Worm (Caenorhabditis elegans) whole organism, midembryonic: ENCODE measurements around the gene ceh-82.
"Not testable (repeated sequence)": the region's sequence is repeated elsewhere in the genome, so short reads cannot be mapped to it uniquely, and the experiment has no call there.

ENCODE experiments used
- T22C8.4 ChIP-seq: fragments of 200-800 bp; sonication (Bioruptor generic); IDR thresholded peaks from 2 replicates; pipeline ENCODE4 v1.3.6; 2022; ENCODE audit warnings: missing genetic modification characterization, missing compliant biosample characterization
- cog-1 ChIP-seq: sonication (generic microtip); optimal IDR thresholded peaks from 2 replicates; lab custom pipeline; 2016; ENCODE audit warnings: missing genetic modification characterization, missing compliant biosample characterization
- flt-1 ChIP-seq: fragments of 200-800 bp; sonication (Bioruptor generic); IDR thresholded peaks from 2 replicates; pipeline ENCODE4 v1.3.6; 2022; ENCODE audit warnings: missing genetic modification characterization, missing compliant biosample characterization
- klf-2 ChIP-seq: fragments of 200-800 bp; sonication (Bioruptor generic); conservative IDR thresholded peaks from 2 replicates; pipeline ENCODE4 v1.3.6; 2022; ENCODE audit warnings: missing genetic modification reagents, missing genetic modification characterization, missing compliant biosample characterization
- med-1 ChIP-seq: sonication (generic microtip); optimal IDR thresholded peaks from 2 replicates; lab custom pipeline; 2017; ENCODE audit warnings: missing genetic modification characterization, mild to moderate bottlenecking, missing compliant biosample characterization, antibody characterized with exemption, missing genetic modification reagents; ENCODE audit not compliant: insufficient read depth
- ref-1 ChIP-seq: fragments of 200-800 bp; sonication (Bioruptor generic); conservative IDR thresholded peaks from 2 replicates; pipeline ENCODE4 v1.3.6; 2022; ENCODE audit warnings: missing genetic modification reagents, missing genetic modification characterization, missing compliant biosample characterization
- tab-1 ChIP-seq: fragments of 200-800 bp; sonication (Bioruptor generic); IDR thresholded peaks from 2 replicates; pipeline ENCODE4 v1.3.6; 2022; ENCODE audit warnings: missing genetic modification characterization, missing compliant biosample characterization
- ztf-23 ChIP-seq: fragments of 200-800 bp; sonication (Bioruptor generic); IDR thresholded peaks from 2 replicates; pipeline ENCODE4 v1.3.6; 2022; ENCODE audit warnings: missing genetic modification reagents, missing genetic modification characterization, missing compliant biosample characterization
- ztf-29 ChIP-seq: fragments of 200-800 bp; sonication (Bioruptor generic); IDR thresholded peaks from 2 replicates; pipeline ENCODE4 v1.3.6; 2022; ENCODE audit warnings: missing genetic modification reagents, missing genetic modification characterization, missing compliant biosample characterization

The ceh-82 gene

DNA sequence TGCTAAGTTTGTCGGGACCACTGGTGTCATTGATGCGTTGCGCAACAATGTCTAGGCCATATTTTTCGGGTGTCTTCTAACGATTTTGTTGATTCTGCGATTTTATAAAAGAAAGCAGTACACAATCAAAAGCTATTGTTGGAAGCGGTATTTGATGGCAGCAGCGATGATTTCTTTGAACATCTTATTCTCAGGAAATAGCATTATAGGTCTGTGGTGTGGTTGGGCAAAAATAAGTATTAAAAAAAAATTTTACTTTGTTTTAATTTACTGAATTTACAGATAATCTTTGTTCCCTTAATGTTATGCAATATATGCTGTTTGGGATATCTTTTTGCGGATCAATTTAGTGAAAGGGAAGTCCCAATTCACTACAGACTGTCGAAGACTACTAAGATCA is 25.0 kb downstream of the ceh-82 start, which contains the start of gene F36H5.10:
Gene F36H5.10, plus strand, starts transcription at position 301 of the 400 bp plus-strand sequence.
- TF ChIP-seq tab-1 (no peak), med-1 (GFP tag; lab: Kevin White, UChicago) (no peak), klf-2 (GFP tag; lab: Robert Waterston, UW) (no peak), flt-1 (GFP tag; lab: Robert Waterston, UW) (no peak), ztf-29 (GFP tag; lab: Robert Waterston, UW) (no peak), cog-1 (no peak), T22C8.4 (GFP tag; lab: Robert Waterston, UW) (no peak), ztf-23 (GFP tag; lab: Robert Waterston, UW) (no peak), ref-1 (GFP tag; lab: Robert Waterston, UW) (no peak)

DNA sequence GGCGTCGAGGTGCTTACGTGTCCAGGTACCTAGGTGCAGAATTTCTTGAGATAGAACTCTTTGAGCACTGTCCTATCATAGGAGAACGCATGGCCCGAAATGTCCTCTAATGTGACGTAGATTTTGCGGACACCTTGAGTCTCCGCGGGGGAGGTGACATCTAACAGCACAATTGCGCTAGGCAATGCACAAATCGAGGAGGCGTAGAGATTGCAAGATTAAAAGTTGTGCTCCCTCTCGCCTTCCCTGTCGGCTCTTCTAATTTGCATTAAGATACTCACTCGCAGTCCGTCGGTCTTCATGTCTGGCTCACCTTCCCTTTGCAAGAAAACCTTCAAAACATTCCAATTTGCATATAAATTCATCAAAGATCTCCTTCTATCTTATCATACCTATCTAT is 27.6 kb downstream of the ceh-82 start, which contains the start of gene F36H5.18:
Gene F36H5.18, plus strand, starts transcription at position 301 of the 400 bp plus-strand sequence.
- no peak for TF ChIP-seq flt-1 (GFP tag; lab: Robert Waterston, UW)
- no peak for TF ChIP-seq ref-1 (GFP tag; lab: Robert Waterston, UW)
- TF ChIP-seq ztf-29 (GFP tag; lab: Robert Waterston, UW) = no peak
- TF ChIP-seq klf-2 (GFP tag; lab: Robert Waterston, UW) = no peak
- no peak for TF ChIP-seq tab-1
- no peak for TF ChIP-seq T22C8.4 (GFP tag; lab: Robert Waterston, UW)
- TF ChIP-seq ztf-23 (GFP tag; lab: Robert Waterston, UW) = no peak
- no peak for TF ChIP-seq cog-1
- no peak for TF ChIP-seq med-1 (GFP tag; lab: Kevin White, UChicago)

DNA sequence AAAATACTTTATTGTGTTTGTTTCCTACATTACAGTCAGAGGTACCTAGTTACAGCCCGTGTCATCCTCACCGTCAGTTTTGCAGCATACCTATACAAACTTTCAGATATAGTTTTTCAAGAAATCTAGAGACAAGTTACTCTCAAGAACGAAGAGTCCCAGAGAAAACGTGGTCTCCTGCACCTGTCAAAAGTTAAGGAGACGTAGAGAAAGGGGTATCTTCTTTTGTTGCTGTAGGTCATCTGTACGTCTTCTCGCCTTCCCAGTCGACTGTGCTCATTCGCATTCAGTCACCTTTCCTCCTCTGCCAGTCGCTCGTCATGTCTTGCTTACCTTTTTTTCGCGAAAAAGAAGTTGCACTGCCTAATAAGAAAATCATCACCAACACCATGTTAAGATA is 29.5 kb downstream of the ceh-82 start, which contains the start of gene F36H5.4:
Gene F36H5.4, plus strand, starts transcription at position 301 of the 400 bp plus-strand sequence.
- TF ChIP-seq med-1 (GFP tag; lab: Kevin White, UChicago) (no peak), tab-1 (no peak), T22C8.4 (GFP tag; lab: Robert Waterston, UW) (no peak), klf-2 (GFP tag; lab: Robert Waterston, UW) (no peak), ztf-29 (GFP tag; lab: Robert Waterston, UW) (no peak), cog-1 (no peak), ztf-23 (GFP tag; lab: Robert Waterston, UW) (no peak)

DNA sequence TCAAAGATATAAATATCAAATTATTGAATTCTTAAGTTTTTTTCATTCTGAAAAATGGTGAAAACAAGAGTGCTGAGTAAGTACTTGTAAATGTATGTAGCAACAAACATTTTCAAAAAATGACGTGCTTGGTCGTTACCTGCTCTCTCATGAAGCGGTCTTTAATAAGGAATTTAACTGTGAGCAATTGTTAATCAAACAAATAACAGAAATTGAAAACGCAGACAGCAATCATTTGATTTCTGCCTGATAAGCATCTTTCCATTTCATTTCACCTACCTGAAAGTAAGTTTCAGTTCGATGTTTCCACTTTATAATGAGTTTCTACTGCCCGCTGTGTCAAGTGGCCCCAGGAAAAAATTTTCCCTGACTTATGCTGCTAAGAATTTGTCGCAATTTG is 31.0 kb downstream of the ceh-82 start, which contains the start of gene math-28:
Gene math-28, plus strand, starts transcription at position 301 of the 400 bp plus-strand sequence.
- TF ChIP-seq ref-1 (GFP tag; lab: Robert Waterston, UW) (no peak), flt-1 (GFP tag; lab: Robert Waterston, UW) (no peak), ztf-23 (GFP tag; lab: Robert Waterston, UW) (no peak), tab-1 (no peak), klf-2 (GFP tag; lab: Robert Waterston, UW) (no peak), T22C8.4 (GFP tag; lab: Robert Waterston, UW) (no peak), med-1 (GFP tag; lab: Kevin White, UChicago) (no peak), cog-1 (no peak), ztf-29 (GFP tag; lab: Robert Waterston, UW) (no peak)

DNA sequence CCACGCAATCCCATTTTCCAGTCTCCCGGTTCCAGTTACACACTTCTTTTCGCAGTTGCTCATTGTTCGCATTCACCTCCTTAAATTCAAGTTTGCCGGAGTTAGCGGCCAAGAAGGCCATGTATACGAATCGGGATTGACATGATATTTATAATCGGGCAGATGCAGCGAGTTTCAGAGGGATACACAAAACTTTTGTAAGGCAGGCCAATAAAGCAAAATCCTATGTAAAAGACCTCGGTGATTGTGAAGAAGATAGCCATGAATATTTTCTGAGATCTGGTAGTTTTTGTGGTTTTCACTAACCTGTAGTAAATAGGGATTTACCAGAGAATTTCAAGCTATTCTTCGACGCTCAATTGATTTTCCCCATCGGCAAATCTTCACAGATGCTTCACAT is 34.7 kb downstream of the ceh-82 start:
- TF ChIP-seq cog-1 (no peak), ztf-29 (GFP tag; lab: Robert Waterston, UW) (no peak), ref-1 (GFP tag; lab: Robert Waterston, UW) (no peak), klf-2 (GFP tag; lab: Robert Waterston, UW) (no peak), ztf-23 (GFP tag; lab: Robert Waterston, UW) (no peak), flt-1 (GFP tag; lab: Robert Waterston, UW) (no peak), T22C8.4 (GFP tag; lab: Robert Waterston, UW) (no peak), tab-1 (no peak), med-1 (GFP tag; lab: Kevin White, UChicago) (no peak)

DNA sequence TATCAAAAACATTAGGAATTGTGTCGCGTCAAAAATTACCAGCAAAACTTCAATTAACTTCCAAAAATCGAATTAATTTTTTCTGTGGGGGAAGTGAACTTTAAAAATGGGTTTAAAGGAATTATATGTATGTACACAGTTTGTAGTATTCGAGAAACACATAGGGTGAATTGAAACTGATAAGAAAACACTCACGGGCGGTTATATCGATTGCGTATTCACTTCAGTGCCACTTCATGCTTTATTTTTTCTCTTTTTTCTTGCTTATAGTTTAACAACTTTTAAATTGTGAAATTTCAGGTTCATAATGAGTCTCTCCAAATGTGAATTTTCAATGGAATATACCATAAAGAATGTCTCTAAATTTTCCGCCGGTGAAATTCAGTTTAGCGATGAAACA is 39.3 kb downstream of the ceh-82 start, which contains the start of gene math-26:
Gene math-26, plus strand, starts transcription at position 301 of the 400 bp plus-strand sequence.
- TF ChIP-seq cog-1; T22C8.4 (GFP tag; lab: Robert Waterston, UW); med-1 (GFP tag; lab: Kevin White, UChicago): not testable (repeated sequence)

DNA sequence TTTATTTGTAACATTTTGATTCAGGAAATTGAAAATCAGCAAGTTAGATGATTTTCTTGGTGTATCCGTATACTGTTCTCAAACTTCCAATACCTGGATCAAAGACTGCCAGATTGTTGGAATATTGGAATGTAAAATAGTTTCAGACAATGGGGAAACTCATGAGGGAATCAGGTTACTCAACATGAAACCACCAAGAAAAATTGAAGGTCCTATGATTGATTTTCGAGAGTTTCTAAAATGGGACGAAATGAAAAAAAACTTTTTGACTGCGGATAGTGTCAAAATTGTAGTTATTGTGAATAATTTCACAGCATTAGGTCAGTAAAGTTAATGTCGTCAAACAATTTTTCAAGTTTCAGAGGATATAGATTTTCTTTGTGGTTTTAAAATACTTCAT is 39.8 kb downstream of the ceh-82 start, which contains the start of gene math-3:
Gene math-3, plus strand, starts transcription at position 301 of the 400 bp plus-strand sequence.
- no peak for TF ChIP-seq ztf-23 (GFP tag; lab: Robert Waterston, UW)
- TF ChIP-seq tab-1 = no peak
- no peak for TF ChIP-seq ref-1 (GFP tag; lab: Robert Waterston, UW)
- no peak for TF ChIP-seq ztf-29 (GFP tag; lab: Robert Waterston, UW)
- TF ChIP-seq klf-2 (GFP tag; lab: Robert Waterston, UW) = no peak
- TF ChIP-seq med-1 (GFP tag; lab: Kevin White, UChicago) = no peak
- TF ChIP-seq flt-1 (GFP tag; lab: Robert Waterston, UW) = no peak
- TF ChIP-seq T22C8.4 (GFP tag; lab: Robert Waterston, UW) = no peak
- TF ChIP-seq cog-1 = no peak

DNA sequence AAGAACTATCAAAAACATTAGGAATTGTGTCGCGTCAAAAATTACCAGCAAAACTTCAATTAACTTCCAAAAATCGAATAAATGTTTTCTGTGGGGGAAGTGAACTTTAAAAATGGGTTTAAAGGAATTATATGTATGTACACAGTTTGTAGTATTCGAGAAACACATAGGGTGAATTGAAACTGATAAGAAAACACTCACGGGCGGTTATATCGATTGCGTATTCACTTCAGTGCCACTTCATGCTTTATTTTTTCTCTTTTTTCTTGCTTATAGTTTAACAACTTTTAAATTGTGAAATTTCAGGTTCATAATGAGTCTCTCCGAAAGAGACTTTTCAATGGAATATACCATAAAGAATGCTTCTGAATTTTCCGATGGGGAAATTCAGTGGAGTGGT is 43.2 kb downstream of the ceh-82 start, which contains the start of gene F36H5.14:
Gene F36H5.14, plus strand, starts transcription at position 301 of the 400 bp plus-strand sequence.
- not testable (repeated sequence) for TF ChIP-seq ztf-23 (GFP tag; lab: Robert Waterston, UW); flt-1 (GFP tag; lab: Robert Waterston, UW); med-1 (GFP tag; lab: Kevin White, UChicago)

DNA sequence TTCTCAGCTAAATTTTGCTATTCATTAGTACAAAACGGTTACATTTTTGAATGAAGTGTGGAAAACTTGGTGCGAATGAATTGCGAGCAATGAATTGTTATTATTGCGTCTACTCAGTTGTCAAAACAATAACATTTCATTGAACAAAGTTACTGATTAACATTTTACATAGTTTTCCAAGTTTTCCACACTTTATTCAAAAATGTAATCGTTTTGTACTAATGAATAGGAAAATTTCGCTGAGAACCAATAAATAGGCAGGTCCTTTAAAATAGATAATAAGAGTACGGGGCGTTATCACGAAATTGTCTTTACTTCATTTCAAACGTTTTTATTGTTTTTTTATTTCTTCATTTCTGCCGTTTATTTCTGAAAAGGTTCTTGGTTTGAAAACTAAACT is 50.4 kb downstream of the ceh-82 start, which contains the start of gene math-4:
Gene math-4, minus strand, starts transcription at position 101 of the 400 bp plus-strand sequence.
- TF ChIP-seq T22C8.4 (GFP tag; lab: Robert Waterston, UW) = no peak
- no peak for TF ChIP-seq klf-2 (GFP tag; lab: Robert Waterston, UW)
- TF ChIP-seq ztf-29 (GFP tag; lab: Robert Waterston, UW) = no peak
- no peak for TF ChIP-seq ztf-23 (GFP tag; lab: Robert Waterston, UW)
- no peak for TF ChIP-seq flt-1 (GFP tag; lab: Robert Waterston, UW)
- TF ChIP-seq med-1 (GFP tag; lab: Kevin White, UChicago) = no peak
- TF ChIP-seq tab-1 = no peak
- TF ChIP-seq cog-1 = no peak
- no peak for TF ChIP-seq ref-1 (GFP tag; lab: Robert Waterston, UW)
